Worm (Caenorhabditis elegans): ENCODE data around the gene R08C7.8.
A peak's percentile ranks its signal among the peaks of the same experiment; 100 is the strongest.

R08C7.8 gene

ce11 chrIV:4407055-4407461 is 27.3 kb downstream of the R08C7.8 start:
- TF ChIP-seq ets-4 (tag; optimal IDR thresholded peaks at IDR 0.05) (no peak), dve-1 (tag; optimal IDR thresholded peaks at IDR 0.05) (peak; percentile 7), ceh-18 (tag; optimal IDR thresholded peaks at IDR 0.05) (peak; percentile 65), hlh-30 (tag; optimal IDR thresholded peaks at IDR 0.05; ENCODE audit: insufficient read depth) (no peak), fkh-10 (GFP tag; optimal IDR thresholded peaks at IDR 0.05) (no peak), K09A11.1 (tag; optimal IDR thresholded peaks at IDR 0.05; ENCODE audit: insufficient read depth) (peak; percentile 4), pros-1 (tag; optimal IDR thresholded peaks at IDR 0.05) (peak; percentile 1), nfya-1 (tag; optimal IDR thresholded peaks at IDR 0.05) (peak; percentile 65), ref-2 (tag; optimal IDR thresholded peaks at IDR 0.05) (peak; percentile 22), C38D4.7 (GFP tag; optimal IDR thresholded peaks at IDR 0.05) (peak; percentile 5), ceh-34 (tag; optimal IDR thresholded peaks at IDR 0.05) (peak; percentile 13), elt-2 (tag; optimal IDR thresholded peaks at IDR 0.05) (peak; percentile 32)

- TF ChIP-seq F13H6.1 (tag; optimal IDR thresholded peaks at IDR 0.05) (no peak), fkh-6 (tag; optimal IDR thresholded peaks at IDR 0.05) (peak; percentile 30), eyg-1 (tag; optimal IDR thresholded peaks at IDR 0.05) (no peak), nfya-1 (tag; optimal IDR thresholded peaks at IDR 0.05) (peak; percentile 33), unc-55 (GFP tag; optimal IDR thresholded peaks at IDR 0.05) (no peak), sox-4 (tag; optimal IDR thresholded peaks at IDR 0.05) (no peak), hlh-13 (GFP tag; optimal IDR thresholded peaks at IDR 0.05) (no peak), pqm-1 (tag; optimal IDR thresholded peaks at IDR 0.05) (no peak), ceh-2 (tag; optimal IDR thresholded peaks at IDR 0.05) (peak; percentile 44), lin-11 (tag; optimal IDR thresholded peaks at IDR 0.05) (no peak), dmd-4 (tag; optimal IDR thresholded peaks at IDR 0.05; ENCODE audit: borderline replicate concordance) (no peak), dve-1 (tag; optimal IDR thresholded peaks at IDR 0.05) (no peak), rnt-1 (tag; optimal IDR thresholded peaks at IDR 0.05) (no peak), tbx-7 (tag; optimal IDR thresholded peaks at IDR 0.05) (no peak), Y22D7AL.16 (tag; optimal IDR thresholded peaks at IDR 0.05) (no peak), T23F11.4 (GFP tag; optimal IDR thresholded peaks at IDR 0.05) (no peak), pros-1 (tag; optimal IDR thresholded peaks at IDR 0.05) (no peak), madf-2 (tag; optimal IDR thresholded peaks at IDR 0.05) (no peak), zip-5 (tag; optimal IDR thresholded peaks at IDR 0.05) (no peak), che-1 (tag; optimal IDR thresholded peaks at IDR 0.05) (no peak), ceh-24 (tag; optimal IDR thresholded peaks at IDR 0.05) (no peak), pha-4 (tag; optimal IDR thresholded peaks at IDR 0.05) (no peak), elt-2 (tag; optimal IDR thresholded peaks at IDR 0.05) (no peak), ceh-18 (tag; optimal IDR thresholded peaks at IDR 0.05) (peak; percentile 62), K09A11.1 (tag; optimal IDR thresholded peaks at IDR 0.05; ENCODE audit: insufficient read depth) (peak; percentile 6), nhr-232 (tag; optimal IDR thresholded peaks at IDR 0.05) (no peak), odd-2 (tag; optimal IDR thresholded peaks at IDR 0.05) (no peak), ceh-6 (GFP tag; optimal IDR thresholded peaks at IDR 0.05) (no peak), ceh-34 (tag; optimal IDR thresholded peaks at IDR 0.05) (peak; percentile 59), ceh-22 (tag; optimal IDR thresholded peaks at IDR 0.05) (no peak), mec-3 (tag; optimal IDR thresholded peaks at IDR 0.05; ENCODE audit: borderline replicate concordance) (no peak), ahr-1 (tag; optimal IDR thresholded peaks at IDR 0.05) (no peak), ref-2 (tag; optimal IDR thresholded peaks at IDR 0.05) (peak; percentile 62), tbx-2 (tag; optimal IDR thresholded peaks at IDR 0.05) (peak; percentile 68), ztf-16 (tag; optimal IDR thresholded peaks at IDR 0.05) (no peak), nhr-11 (tag; optimal IDR thresholded peaks at IDR 0.05) (no peak), pat-9 (tag; optimal IDR thresholded peaks at IDR 0.05) (no peak), hlh-6 (tag; optimal IDR thresholded peaks at IDR 0.05) (no peak), ceh-19 (GFP tag; optimal IDR thresholded peaks at IDR 0.05) (no peak), elt-4 (tag; optimal IDR thresholded peaks at IDR 0.05) (no peak), hlh-15 (tag; optimal IDR thresholded peaks at IDR 0.05) (no peak), lim-6 (tag; optimal IDR thresholded peaks at IDR 0.05) (no peak), fkh-10 (GFP tag; optimal IDR thresholded peaks at IDR 0.05) (no peak), ceh-48 (tag; optimal IDR thresholded peaks at IDR 0.05) (no peak), ceh-31 (tag; optimal IDR thresholded peaks at IDR 0.05) (peak; percentile 69), ets-4 (tag; optimal IDR thresholded peaks at IDR 0.05) (no peak), ceh-14 (tag; optimal IDR thresholded peaks at IDR 0.05) (peak; percentile 45), sox-2 (GFP tag; IDR thresholded peaks at IDR 0.05) (no peak)
These were observed 28.2 kb downstream of the R08C7.8 start for ce11 chrIV:4406054-4406539.

Data from whole organism, late embryonic.